Fruit fly (Drosophila melanogaster) S2 (cell line): ENCODE results near the gene Vps24.

ENCODE experiments used
- CG8478 ChIP-seq: fragments of >200 bp; optimal IDR thresholded peaks from 2 replicates; lab custom pipeline; 2018
- CTCF ChIP-seq, 2 experiments: fragments of >200 bp; optimal IDR thresholded peaks; 2 replicates each; lab custom pipeline; 2018

Vps24 gene

dm6 chr3R:4310683-4311066 is at the start of gene Vps24:
Gene Vps24 (minus strand): TSS chr3R:4310947.
- no peak for TF ChIP-seq CTCF (optimal IDR thresholded peaks at IDR 0.05; lab: Kevin White, UChicago)
- no peak for TF ChIP-seq CG8478 (lab: Kevin White, UChicago)

dm6 chr3R:4359625-4360024 is 48.9 kb upstream of the Vps24 start, which contains the start of gene CG1090:
Gene CG1090 (plus strand): TSS chr3R:4359883.
- TF ChIP-seq CG8478 (lab: Kevin White, UChicago) = no peak
- TF ChIP-seq CTCF (optimal IDR thresholded peaks at IDR 0.05; lab: Kevin White, UChicago) = peak in 1 of 2 experiments; percentile 24

- no peak for TF ChIP-seq CG8478 (lab: Kevin White, UChicago)
- no peak for TF ChIP-seq CTCF (optimal IDR thresholded peaks at IDR 0.05; lab: Kevin White, UChicago)
Observed at dm6 chr3R:4353569-4353968, 42.8 kb upstream of the Vps24 start.

- no peak for TF ChIP-seq CG8478 (lab: Kevin White, UChicago)
- no peak for TF ChIP-seq CTCF (optimal IDR thresholded peaks at IDR 0.05; lab: Kevin White, UChicago)
Observed at dm6 chr3R:4350199-4350598, 39.5 kb upstream of the Vps24 start.

- TF ChIP-seq CTCF (optimal IDR thresholded peaks at IDR 0.05; lab: Kevin White, UChicago) (no peak), CG8478 (lab: Kevin White, UChicago) (no peak)
Observed at dm6 chr3R:4348197-4348814, 37.6 kb upstream of the Vps24 start.

dm6 chr3R:4346636-4347035 is 35.9 kb upstream of the Vps24 start, which contains the start of gene hkb:
Gene hkb (minus strand): TSS chr3R:4346646.
- no peak for TF ChIP-seq CG8478 (lab: Kevin White, UChicago)
- TF ChIP-seq CTCF (optimal IDR thresholded peaks at IDR 0.05; lab: Kevin White, UChicago) = no peak

- TF ChIP-seq CG8478 (lab: Kevin White, UChicago) (no peak), CTCF (optimal IDR thresholded peaks at IDR 0.05; lab: Kevin White, UChicago) (no peak)
Observed at dm6 chr3R:4341177-4341576, 30.4 kb upstream of the Vps24 start.

- TF ChIP-seq CG8478 (lab: Kevin White, UChicago) (no peak), CTCF (optimal IDR thresholded peaks at IDR 0.05; lab: Kevin White, UChicago) (no peak)
Observed at dm6 chr3R:4340174-4340573, 29.4 kb upstream of the Vps24 start.

- peak in 1 of 2 experiments; percentile 34 for TF ChIP-seq CTCF (optimal IDR thresholded peaks at IDR 0.05; lab: Kevin White, UChicago)
- TF ChIP-seq CG8478 (lab: Kevin White, UChicago) = no peak
Observed at dm6 chr3R:4337580-4337979, 26.8 kb upstream of the Vps24 start, which contains the start of the genes Skp2 and CG1103. Gene Skp2 (minus strand): TSS chr3R:4337674. Gene CG1103 (plus strand): TSS chr3R:4337755.

dm6 chr3R:4334798-4335197 is 24.1 kb upstream of the Vps24 start, which contains the start of gene CG14645:
Gene CG14645 (plus strand): TSS chr3R:4335098.
- TF ChIP-seq CG8478 (lab: Kevin White, UChicago) (no peak), CTCF (optimal IDR thresholded peaks at IDR 0.05; lab: Kevin White, UChicago) (no peak)

dm6 chr3R:4333964-4334363 is 23.2 kb upstream of the Vps24 start, which contains the start of gene CG9776:
Gene CG9776 (minus strand): TSS chr3R:4334071.
- TF ChIP-seq CG8478 (lab: Kevin White, UChicago) = no peak
- peak; percentile 18 to 34 for TF ChIP-seq CTCF (optimal IDR thresholded peaks at IDR 0.05; lab: Kevin White, UChicago)

dm6 chr3R:4319507-4320138 is 8.9 kb upstream of the Vps24 start, which contains the start of gene CG9795:
Gene CG9795 (plus strand): TSS chr3R:4319683.
- TF ChIP-seq CTCF (optimal IDR thresholded peaks at IDR 0.05; lab: Kevin White, UChicago) (no peak), CG8478 (lab: Kevin White, UChicago) (no peak)

dm6 chr3R:4318999-4319398 is 8.3 kb upstream of the Vps24 start, which contains the start of gene Syt14:
Gene Syt14 (minus strand): TSS chr3R:4319069.
- TF ChIP-seq CTCF (optimal IDR thresholded peaks at IDR 0.05; lab: Kevin White, UChicago) (no peak), CG8478 (lab: Kevin White, UChicago) (no peak)

dm6 chr3R:4318589-4318988 is 7.8 kb upstream of the Vps24 start:
- TF ChIP-seq CTCF (optimal IDR thresholded peaks at IDR 0.05; lab: Kevin White, UChicago) = no peak
- TF ChIP-seq CG8478 (lab: Kevin White, UChicago) = no peak

dm6 chr3R:4311067-4311723 is 448 bp upstream of the Vps24 start, which contains the start of gene Suv3:
Gene Suv3 (plus strand): TSS chr3R:4311555.
- TF ChIP-seq CTCF (optimal IDR thresholded peaks at IDR 0.05; lab: Kevin White, UChicago) (no peak), CG8478 (lab: Kevin White, UChicago) (no peak)
